Worm (Caenorhabditis elegans) whole organism, L3 larva: ENCODE results near the gene F13H8.8.

ENCODE experiments used
- ZK546.5 ChIP-seq: sonication (generic microtip); optimal IDR thresholded peaks from 2 replicates; lab custom pipeline; 2017; ENCODE audit warnings: missing biosample characterization, missing genetic modification characterization
- aly-2 ChIP-seq: fragments of 150-350 bp; optimal IDR thresholded peaks from 2 replicates; lab custom pipeline; 2014; ENCODE audit warnings: missing biosample characterization, missing genetic modification characterization
- ama-1 ChIP-seq: fragments of 150-350 bp; optimal IDR thresholded peaks from 2 replicates; lab custom pipeline; 2018
- ceh-16 ChIP-seq: sonication (generic microtip); optimal IDR thresholded peaks from 2 replicates; lab custom pipeline; 2017; ENCODE audit warnings: missing biosample characterization, missing genetic modification characterization
- ceh-28 ChIP-seq: fragments of 150-350 bp; optimal IDR thresholded peaks from 2 replicates; lab custom pipeline; 2014; ENCODE audit warnings: missing biosample characterization, missing genetic modification reagents, missing genetic modification characterization
- ceh-82 ChIP-seq: fragments of 150-350 bp; optimal IDR thresholded peaks from 2 replicates; lab custom pipeline; 2014; ENCODE audit warnings: missing biosample characterization, missing genetic modification characterization
- ceh-9 ChIP-seq: sonication (generic microtip); optimal IDR thresholded peaks from 2 replicates; lab custom pipeline; 2018; ENCODE audit warnings: missing biosample characterization, missing genetic modification characterization
- daf-12 ChIP-seq: fragments of 150-350 bp; optimal IDR thresholded peaks from 2 replicates; lab custom pipeline; 2014; ENCODE audit warnings: missing biosample characterization, missing genetic modification reagents, missing genetic modification characterization
- egl-27 ChIP-seq: sonication (generic microtip); optimal IDR thresholded peaks from 4 replicates; lab custom pipeline; 2017; ENCODE audit warnings: missing biosample characterization, missing genetic modification reagents, missing genetic modification characterization
- egl-5 ChIP-seq: fragments of 150-350 bp; optimal IDR thresholded peaks from 2 replicates; lab custom pipeline; 2017; ENCODE audit warnings: missing biosample characterization, missing genetic modification reagents, missing genetic modification characterization, inconsistent platforms
- elt-1 ChIP-seq: fragments of 150-350 bp; optimal IDR thresholded peaks from 2 replicates; lab custom pipeline; 2014; ENCODE audit warnings: missing biosample characterization, missing genetic modification characterization
- elt-2 ChIP-seq: sonication (generic microtip); optimal IDR thresholded peaks from 2 replicates; lab custom pipeline; 2016; ENCODE audit warnings: missing genetic modification reagents, mild to moderate bottlenecking, missing genetic modification characterization, missing compliant biosample characterization
- elt-3 ChIP-seq, 3 experiments: fragments of 150-350 bp in 1 of 3; sonication (generic microtip) in 2 of 3; optimal IDR thresholded peaks; 2 replicates in 2 of 3; 4 replicates in 1 of 3; lab custom pipeline; 2014 to 2017; ENCODE audit warnings: missing biosample characterization in 3 of 3, missing genetic modification characterization in 3 of 3
- eor-1 ChIP-seq, 2 experiments: fragments of 150-350 bp; optimal IDR thresholded peaks; 2 replicates each; lab custom pipeline; 2014 to 2018; ENCODE audit warnings: missing biosample characterization in 2 of 2, missing genetic modification characterization in 2 of 2
- fkh-10 ChIP-seq: sonication (generic microtip); optimal IDR thresholded peaks from 2 replicates; lab custom pipeline; 2017; ENCODE audit warnings: missing biosample characterization, missing genetic modification reagents, missing genetic modification characterization
- fkh-2 ChIP-seq: fragments of 150-350 bp; optimal IDR thresholded peaks from 2 replicates; lab custom pipeline; 2014; ENCODE audit warnings: missing biosample characterization, missing genetic modification reagents, missing genetic modification characterization
- fos-1 ChIP-seq: fragments of 150-350 bp; optimal IDR thresholded peaks from 2 replicates; lab custom pipeline; 2014; ENCODE audit warnings: missing biosample characterization, missing genetic modification characterization
- hmg-11 ChIP-seq: sonication (generic microtip); optimal IDR thresholded peaks from 2 replicates; lab custom pipeline; 2016; ENCODE audit warnings: missing genetic modification characterization, missing compliant biosample characterization
- jun-1 ChIP-seq: fragments of 150-350 bp; optimal IDR thresholded peaks from 2 replicates; lab custom pipeline; 2014; ENCODE audit warnings: missing biosample characterization, missing genetic modification reagents, missing genetic modification characterization
- lin-15B ChIP-seq: fragments of 150-350 bp; optimal IDR thresholded peaks from 2 replicates; lab custom pipeline; 2014; ENCODE audit warnings: missing biosample characterization, missing genetic modification characterization
- lin-39 ChIP-seq: fragments of 150-350 bp; optimal IDR thresholded peaks from 2 replicates; lab custom pipeline; 2018; ENCODE audit warnings: missing biosample characterization, missing genetic modification reagents, missing genetic modification characterization
- lsy-12 ChIP-seq: sonication (generic microtip); optimal IDR thresholded peaks from 2 replicates; lab custom pipeline; 2016; ENCODE audit warnings: mild to moderate bottlenecking, missing genetic modification characterization, missing compliant biosample characterization
- mdl-1 ChIP-seq: fragments of 150-350 bp; optimal IDR thresholded peaks from 2 replicates; lab custom pipeline; 2014; ENCODE audit warnings: missing biosample characterization, missing genetic modification characterization
- mml-1 ChIP-seq: fragments of 150-350 bp; sonication (generic microtip); optimal IDR thresholded peaks from 3 replicates; lab custom pipeline; 2014; ENCODE audit warnings: missing biosample characterization, missing genetic modification characterization
- nfya-1 ChIP-seq: sonication (generic microtip); optimal IDR thresholded peaks from 2 replicates; lab custom pipeline; 2017; ENCODE audit warnings: missing genetic modification characterization, mild to moderate bottlenecking, missing compliant biosample characterization, antibody characterized with exemption, moderate library complexity; ENCODE audit not compliant: insufficient read depth
- nhr-11 ChIP-seq: fragments of 150-350 bp; optimal IDR thresholded peaks from 2 replicates; lab custom pipeline; 2014; ENCODE audit warnings: missing biosample characterization, missing genetic modification characterization
- nhr-12 ChIP-seq: fragments of 150-350 bp; optimal IDR thresholded peaks from 2 replicates; lab custom pipeline; 2014; ENCODE audit warnings: missing biosample characterization, missing genetic modification characterization
- nhr-23 ChIP-seq: fragments of 150-350 bp; optimal IDR thresholded peaks from 2 replicates; lab custom pipeline; 2014; ENCODE audit warnings: missing biosample characterization, missing genetic modification reagents, missing genetic modification characterization
- nhr-237 ChIP-seq: fragments of 150-350 bp; optimal IDR thresholded peaks from 2 replicates; lab custom pipeline; 2014; ENCODE audit warnings: missing biosample characterization, missing genetic modification characterization
- nhr-25 ChIP-seq: sonication (generic microtip); optimal IDR thresholded peaks from 2 replicates; lab custom pipeline; 2017; ENCODE audit warnings: missing biosample characterization, missing genetic modification characterization
- nhr-28 ChIP-seq: fragments of 150-350 bp; optimal IDR thresholded peaks from 2 replicates; lab custom pipeline; 2014; ENCODE audit warnings: missing biosample characterization, missing genetic modification characterization
- nhr-43 ChIP-seq: sonication (generic microtip); optimal IDR thresholded peaks from 2 replicates; lab custom pipeline; 2016; ENCODE audit warnings: mild to moderate bottlenecking, missing genetic modification characterization, missing compliant biosample characterization; ENCODE audit not compliant: poor library complexity, severe bottlenecking
- nhr-67 ChIP-seq: fragments of 150-350 bp; optimal IDR thresholded peaks from 2 replicates; lab custom pipeline; 2014; ENCODE audit warnings: missing biosample characterization, missing genetic modification characterization
- nhr-76 ChIP-seq: fragments of 150-350 bp; sonication (generic microtip); optimal IDR thresholded peaks from 5 replicates; lab custom pipeline; 2014; ENCODE audit warnings: missing biosample characterization, missing genetic modification characterization
- nhr-77 ChIP-seq: fragments of 150-350 bp; optimal IDR thresholded peaks from 2 replicates; lab custom pipeline; 2014; ENCODE audit warnings: missing biosample characterization, missing genetic modification characterization
- pha-4 ChIP-seq: fragments of 150-350 bp; optimal IDR thresholded peaks from 2 replicates; lab custom pipeline; 2014; ENCODE audit warnings: missing biosample characterization, missing genetic modification reagents, missing genetic modification characterization
- pqm-1 ChIP-seq: fragments of 150-350 bp; optimal IDR thresholded peaks from 2 replicates; lab custom pipeline; 2017; ENCODE audit warnings: missing biosample characterization, missing genetic modification characterization, inconsistent platforms
- sea-2 ChIP-seq: fragments of 150-350 bp; sonication (generic microtip); optimal IDR thresholded peaks from 4 replicates; lab custom pipeline; 2014; ENCODE audit warnings: missing biosample characterization, missing genetic modification reagents, missing genetic modification characterization
- tbx-2 ChIP-seq: sonication (generic microtip); optimal IDR thresholded peaks from 2 replicates; lab custom pipeline; 2016; ENCODE audit warnings: mild to moderate bottlenecking, missing genetic modification characterization, missing compliant biosample characterization
- unc-39 ChIP-seq: sonication (generic microtip); optimal IDR thresholded peaks from 4 replicates; lab custom pipeline; 2017; ENCODE audit warnings: missing biosample characterization, missing genetic modification characterization
- unc-62 ChIP-seq: fragments of 150-350 bp; sonication (generic microtip); optimal IDR thresholded peaks from 4 replicates; lab custom pipeline; 2014; ENCODE audit warnings: missing biosample characterization, missing genetic modification reagents, missing genetic modification characterization
- zag-1 ChIP-seq: fragments of 150-350 bp; optimal IDR thresholded peaks from 2 replicates; lab custom pipeline; 2014; ENCODE audit warnings: missing biosample characterization, missing genetic modification characterization
- ztf-11 ChIP-seq: fragments of 150-350 bp; optimal IDR thresholded peaks from 2 replicates; lab custom pipeline; 2014; ENCODE audit warnings: missing biosample characterization, missing genetic modification characterization
- ztf-4 ChIP-seq: fragments of 150-350 bp; optimal IDR thresholded peaks from 2 replicates; lab custom pipeline; 2014; ENCODE audit warnings: missing biosample characterization, missing genetic modification characterization

Gene F13H8.8

DNA sequence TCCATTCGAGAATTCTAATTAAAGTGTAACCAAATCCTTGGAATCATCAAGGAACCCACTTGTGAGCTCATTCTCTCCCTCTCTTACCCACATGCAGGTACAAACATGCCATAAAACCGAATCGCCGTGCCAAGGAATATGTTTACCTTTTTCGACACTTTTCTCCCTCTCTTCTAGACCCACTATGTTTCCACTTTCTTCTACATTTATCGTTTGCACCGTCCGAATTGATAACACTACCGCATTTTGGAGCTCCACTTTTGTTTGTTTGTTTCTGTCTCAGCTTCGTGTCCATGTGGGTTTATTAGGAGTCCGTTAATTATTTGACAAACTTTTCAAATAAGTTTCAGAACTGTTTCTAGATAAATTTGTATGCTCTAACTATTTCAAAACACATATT, 14.0 kb upstream of the F13H8.8 start:
- TF ChIP-seq ztf-11 (tag; lab: Kevin White, UChicago) = no peak
- peak; percentile 68 for TF ChIP-seq pqm-1 (tag; lab: Kevin White, UChicago)
- no peak for TF ChIP-seq nhr-12 (tag; lab: Kevin White, UChicago)
- peak; percentile 9 for TF ChIP-seq pha-4
- peak; percentile 17 for TF ChIP-seq lin-15B
- TF ChIP-seq nhr-11 = no peak
- peak; percentile 66 for TF ChIP-seq elt-2 (tag; lab: Kevin White, UChicago)

- TF ChIP-seq ama-1 (no peak), daf-12 (tag; lab: Kevin White, UChicago) (no peak), pha-4 (no peak), mdl-1 (tag; lab: Kevin White, UChicago) (no peak), nfya-1 (tag; lab: Kevin White, UChicago) (no peak), mml-1 (tag; lab: Kevin White, UChicago) (no peak), lsy-12 (tag; lab: Kevin White, UChicago) (no peak)
- TF ChIP-seq, all 47 proteins: peak for 0
These were observed 13.1 kb upstream of the F13H8.8 start, which contains the start of gene scly-1 for ce11 chrII:6281002-6281401. Gene scly-1 (minus strand): TSS chrII:6281102.

DNA sequence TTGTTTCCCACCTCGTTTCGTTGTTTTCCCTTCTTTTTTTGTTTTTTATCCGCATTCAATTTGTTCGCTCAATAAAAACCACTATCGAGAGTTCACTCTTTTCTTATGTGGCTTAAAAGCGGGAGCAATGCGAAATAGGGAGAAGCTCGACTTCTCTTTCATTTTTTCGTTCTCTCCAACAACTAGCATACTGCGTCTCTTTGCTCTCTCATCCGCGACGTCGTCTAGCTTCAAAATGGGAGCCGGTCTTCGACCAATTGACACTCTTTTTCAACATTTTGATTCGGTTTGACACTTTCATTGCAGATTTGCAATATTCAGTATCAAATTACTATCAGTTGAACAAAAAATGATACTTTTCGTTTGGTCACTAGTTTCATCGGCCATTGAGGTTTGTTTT, 6.0 kb upstream of the F13H8.8 start, which contains the start of gene bpl-1:
TSS of gene bpl-1 (plus strand) at position 301 of the 400 bp plus-strand sequence.
- TF ChIP-seq fkh-10 (no peak), fos-1 (no peak), aly-2 (tag; lab: Kevin White, UChicago) (no peak), lin-39 (tag; lab: Kevin White, UChicago) (peak; percentile 37), mml-1 (tag; lab: Kevin White, UChicago) (no peak), nhr-76 (tag; lab: Kevin White, UChicago) (no peak), nfya-1 (tag; lab: Kevin White, UChicago) (peak; percentile 38)

- TF ChIP-seq ceh-82 (tag; lab: Kevin White, UChicago) = no peak
- peak; percentile 71 for TF ChIP-seq nhr-43
- peak; percentile 85 for TF ChIP-seq pha-4
- TF ChIP-seq zag-1 = no peak
- TF ChIP-seq tbx-2 = peak; percentile 63
- peak; percentile 40 for TF ChIP-seq jun-1
- peak; percentile 54 for TF ChIP-seq lsy-12 (tag; lab: Kevin White, UChicago)
- TF ChIP-seq nhr-25 (tag; lab: Kevin White, UChicago) = peak; percentile 63
- TF ChIP-seq ceh-16 (tag; lab: Kevin White, UChicago) = no peak
- peak; percentile 72 for TF ChIP-seq lin-15B
- no peak for TF ChIP-seq fkh-10
- TF ChIP-seq ceh-28 = peak; percentile 69
- TF ChIP-seq pqm-1 (tag; lab: Kevin White, UChicago) = no peak
- no peak for TF ChIP-seq daf-12 (tag; lab: Kevin White, UChicago)
- TF ChIP-seq nhr-237 (tag; lab: Kevin White, UChicago) = no peak
- peak; percentile 85 for TF ChIP-seq nfya-1 (tag; lab: Kevin White, UChicago)
- no peak for TF ChIP-seq nhr-11
- no peak for TF ChIP-seq ceh-9 (tag; lab: Kevin White, UChicago)
- no peak for TF ChIP-seq unc-62 (GFP tag; lab: Kevin White, UChicago)
- TF ChIP-seq nhr-23 (tag; lab: Kevin White, UChicago) = peak; percentile 80
- no peak for TF ChIP-seq nhr-67 (tag; lab: Kevin White, UChicago)
- no peak for TF ChIP-seq ztf-4 (tag; lab: Kevin White, UChicago)
- no peak for TF ChIP-seq nhr-77 (tag; lab: Kevin White, UChicago)
- TF ChIP-seq mml-1 (tag; lab: Kevin White, UChicago) = no peak
- TF ChIP-seq sea-2 (GFP tag; lab: Kevin White, UChicago) = no peak
- TF ChIP-seq eor-1 (tag; optimal IDR thresholded peaks at IDR 0.05; lab: Kevin White, UChicago) = no peak
- TF ChIP-seq unc-39 = no peak
- TF ChIP-seq fkh-2 = no peak
- TF ChIP-seq nhr-76 (tag; lab: Kevin White, UChicago) = no peak
- no peak for TF ChIP-seq elt-3 (tag; optimal IDR thresholded peaks at IDR 0.05; lab: Kevin White, UChicago)
- no peak for TF ChIP-seq ama-1
- TF ChIP-seq egl-5 (tag; lab: Kevin White, UChicago) = peak; percentile 59
- TF ChIP-seq elt-1 = no peak
- no peak for TF ChIP-seq ztf-11 (tag; lab: Kevin White, UChicago)
- no peak for TF ChIP-seq aly-2 (tag; lab: Kevin White, UChicago)
- TF ChIP-seq ZK546.5 (tag; lab: Kevin White, UChicago) = no peak
- peak; percentile 59 for TF ChIP-seq hmg-11 (tag; lab: Kevin White, UChicago)
- TF ChIP-seq fos-1 = no peak
- TF ChIP-seq elt-2 (tag; lab: Kevin White, UChicago) = peak; percentile 51
- no peak for TF ChIP-seq egl-27 (tag; lab: Kevin White, UChicago)
- TF ChIP-seq nhr-28 = no peak
- TF ChIP-seq lin-39 (tag; lab: Kevin White, UChicago) = peak; percentile 39
- no peak for TF ChIP-seq mdl-1 (tag; lab: Kevin White, UChicago)
These were observed 2.0 kb upstream of the F13H8.8 start, which contains the start of gene F13H8.2 for ce11 chrII:6269805-6270414. Gene F13H8.2 (plus strand): TSS chrII:6270364.
